Fruit fly (Drosophila melanogaster) whole organism, embryonic: ENCODE measurements around the gene CG8814.

ENCODE experiments used
- BEAF-32 ChIP-seq: fragments of 200-800 bp; sonication (Bioruptor generic); optimal IDR thresholded peaks from 3 replicates; lab custom pipeline; 2017; ENCODE audit warnings: missing biosample characterization, missing genetic modification characterization, mild to moderate bottlenecking, moderate library complexity, missing genetic modification reagents
- CG10267 ChIP-seq: fragments of 200-800 bp; sonication (Bioruptor generic); optimal IDR thresholded peaks from 2 replicates; lab custom pipeline; 2018; ENCODE audit warnings: missing biosample characterization, mild to moderate bottlenecking, missing genetic modification characterization, moderate library complexity
- CG10543 ChIP-seq: fragments of 200-800 bp; sonication (Bioruptor generic); optimal IDR thresholded peaks from 3 replicates; lab custom pipeline; 2017; ENCODE audit warnings: missing biosample characterization, mild to moderate bottlenecking, missing genetic modification characterization, moderate library complexity
- CG13287 ChIP-seq: fragments of 200-800 bp; sonication (Bioruptor generic); IDR thresholded peaks from 2 replicates; pipeline ENCODE4 v1.3.6; 2022; ENCODE audit warnings: missing biosample characterization, missing genetic modification characterization; ENCODE audit not compliant: partially characterized antibody
- CG14667 ChIP-seq: fragments of 200-800 bp; sonication (Bioruptor generic); IDR thresholded peaks from 2 replicates; pipeline ENCODE4 v1.3.6; 2022; ENCODE audit warnings: missing biosample characterization, missing genetic modification characterization
- CG1602 ChIP-seq: fragments of 200-800 bp; sonication (Bioruptor generic); optimal IDR thresholded peaks from 3 replicates; lab custom pipeline; 2016; ENCODE audit warnings: missing biosample characterization, missing genetic modification characterization
- CG16779 ChIP-seq: fragments of 200-800 bp; sonication (Bioruptor generic); IDR thresholded peaks from 2 replicates; pipeline ENCODE4 v1.3.6; 2022; ENCODE audit warnings: missing biosample characterization, missing genetic modification characterization
- CG17829 ChIP-seq: fragments of 200-800 bp; optimal IDR thresholded peaks from 2 replicates; lab custom pipeline; 2019; ENCODE audit warnings: missing biosample characterization, mild to moderate bottlenecking, missing genetic modification characterization, moderate library complexity
- CG2129 ChIP-seq: fragments of 200-800 bp; sonication (Bioruptor generic); IDR thresholded peaks from 2 replicates; pipeline ENCODE4 v1.3.6; 2022; ENCODE audit warnings: missing biosample characterization, missing genetic modification characterization; ENCODE audit not compliant: partially characterized antibody
- CG31388 ChIP-seq: fragments of 200-800 bp; sonication (Bioruptor generic); optimal IDR thresholded peaks from 2 replicates; lab custom pipeline; 2016; ENCODE audit warnings: missing biosample characterization, missing genetic modification characterization
- CG34422 ChIP-seq: fragments of 200-800 bp; sonication (Bioruptor generic); IDR thresholded peaks from 3 replicates; pipeline ENCODE4 v1.3.6; 2022; ENCODE audit warnings: missing biosample characterization, missing genetic modification characterization
- CG4730 ChIP-seq: fragments of 200-800 bp; sonication (Bioruptor generic); IDR thresholded peaks from 2 replicates; pipeline ENCODE4 v1.3.6; 2022; ENCODE audit warnings: missing biosample characterization, missing genetic modification characterization
- CG6765 ChIP-seq: fragments of 200-800 bp; sonication (Bioruptor generic); optimal IDR thresholded peaks from 3 replicates; lab custom pipeline; 2017; ENCODE audit warnings: missing biosample characterization, mild to moderate bottlenecking, missing genetic modification characterization
- CG7987 ChIP-seq: fragments of 200-800 bp; sonication (Bioruptor generic); optimal IDR thresholded peaks from 2 replicates; lab custom pipeline; 2018; ENCODE audit warnings: missing biosample characterization, mild to moderate bottlenecking, missing genetic modification characterization, moderate library complexity
- Gug ChIP-seq: fragments of 200-800 bp; sonication (Bioruptor generic); IDR thresholded peaks from 4 replicates; pipeline ENCODE4 v1.3.6; 2022; ENCODE audit warnings: missing biosample characterization, missing genetic modification characterization
- Hr51 ChIP-seq, 2 experiments: fragments of 200-800 bp; sonication (Bioruptor generic); optimal IDR thresholded peaks; 2 replicates in 1 of 2; 3 replicates in 1 of 2; lab custom pipeline; 2016 to 2018; ENCODE audit warnings: missing biosample characterization in 2 of 2, missing genetic modification characterization in 2 of 2, mild to moderate bottlenecking in 1 of 2, moderate library complexity in 1 of 2
- MESR4 ChIP-seq: fragments of 200-800 bp; sonication (Bioruptor generic); optimal IDR thresholded peaks from 2 replicates; lab custom pipeline; 2018; ENCODE audit warnings: missing biosample characterization, mild to moderate bottlenecking, missing genetic modification characterization, moderate library complexity
- Nf-YC ChIP-seq: fragments of 200-800 bp; optimal IDR thresholded peaks from 3 replicates; lab custom pipeline; 2019; ENCODE audit warnings: missing biosample characterization, mild to moderate bottlenecking, missing genetic modification characterization, moderate library complexity
- NfI ChIP-seq: fragments of 200-800 bp; sonication (Bioruptor generic); optimal IDR thresholded peaks from 3 replicates; lab custom pipeline; 2018; ENCODE audit warnings: missing biosample characterization, mild to moderate bottlenecking, missing genetic modification characterization, moderate library complexity
- Oaz ChIP-seq: fragments of 200-800 bp; sonication (Bioruptor generic); IDR thresholded peaks from 2 replicates; pipeline ENCODE4 v1.3.6; 2022; ENCODE audit warnings: missing biosample characterization, missing genetic modification characterization
- Oli ChIP-seq: fragments of 200-800 bp; sonication (Bioruptor generic); optimal IDR thresholded peaks from 2 replicates; lab custom pipeline; 2018; ENCODE audit warnings: missing biosample characterization, mild to moderate bottlenecking, missing genetic modification characterization, moderate library complexity
- Opbp ChIP-seq: fragments of 200-800 bp; sonication (Bioruptor generic); IDR thresholded peaks from 3 replicates; pipeline ENCODE4 v1.3.6; 2022; ENCODE audit warnings: missing biosample characterization, missing genetic modification characterization; ENCODE audit not compliant: partially characterized antibody
- TFAM ChIP-seq: fragments of 200-800 bp; sonication (Bioruptor generic); optimal IDR thresholded peaks from 2 replicates; lab custom pipeline; 2017; ENCODE audit warnings: missing biosample characterization, missing genetic modification characterization, inconsistent platforms
- Xbp1 ChIP-seq: fragments of 200-800 bp; sonication (Bioruptor generic); optimal IDR thresholded peaks from 3 replicates; lab custom pipeline; 2016; ENCODE audit warnings: missing biosample characterization, mild to moderate bottlenecking, missing genetic modification characterization
- ab ChIP-seq: fragments of 200-800 bp; sonication (Bioruptor generic); optimal IDR thresholded peaks from 2 replicates; lab custom pipeline; 2016; ENCODE audit warnings: missing biosample characterization, missing genetic modification characterization
- bcd ChIP-seq: fragments of 200-800 bp; sonication (Bioruptor generic); optimal IDR thresholded peaks from 2 replicates; lab custom pipeline; 2017; ENCODE audit warnings: missing biosample characterization, mild to moderate bottlenecking, missing genetic modification characterization
- bowl ChIP-seq: fragments of 200-800 bp; sonication (Bioruptor generic); IDR thresholded peaks from 2 replicates; pipeline ENCODE4 v1.3.6; 2022; ENCODE audit warnings: missing biosample characterization, missing genetic modification characterization
- caup ChIP-seq: fragments of 200-800 bp; sonication (Bioruptor generic); optimal IDR thresholded peaks from 3 replicates; lab custom pipeline; 2017; ENCODE audit warnings: missing biosample characterization, mild to moderate bottlenecking, missing genetic modification characterization, moderate library complexity; ENCODE audit not compliant: severe bottlenecking
- dimm ChIP-seq: fragments of 200-800 bp; sonication (Bioruptor generic); IDR thresholded peaks from 2 replicates; pipeline ENCODE4 v1.3.6; 2022; ENCODE audit warnings: missing biosample characterization, missing genetic modification characterization
- dpn ChIP-seq, 2 experiments: fragments of 200-800 bp; sonication (Bioruptor generic); optimal IDR thresholded peaks; 3 replicates each; lab custom pipeline; 2016; ENCODE audit warnings: missing biosample characterization in 2 of 2, missing genetic modification characterization in 2 of 2
- dysf ChIP-seq: fragments of 200-800 bp; sonication (Bioruptor generic); IDR thresholded peaks from 3 replicates; pipeline ENCODE4 v1.3.6; 2022; ENCODE audit warnings: missing biosample characterization, missing genetic modification characterization
- esg ChIP-seq: fragments of 200-800 bp; sonication (Bioruptor generic); conservative IDR thresholded peaks from 2 replicates; pipeline ENCODE4 v1.3.6; 2022; ENCODE audit warnings: missing biosample characterization, missing genetic modification characterization
- exex ChIP-seq: fragments of 200-800 bp; sonication (Bioruptor generic); optimal IDR thresholded peaks from 4 replicates; lab custom pipeline; 2018; ENCODE audit warnings: missing biosample characterization, mild to moderate bottlenecking, missing genetic modification characterization, moderate library complexity
- gsb ChIP-seq: fragments of 200-800 bp; sonication (Bioruptor generic); IDR thresholded peaks from 2 replicates; pipeline ENCODE4 v1.3.6; 2022; ENCODE audit warnings: missing biosample characterization, missing genetic modification characterization
- insv ChIP-seq, 2 experiments: fragments of 200-800 bp; sonication (Bioruptor generic); optimal IDR thresholded peaks; 3 replicates each; lab custom pipeline; 2016 to 2018; ENCODE audit warnings: missing biosample characterization in 2 of 2, missing genetic modification characterization in 2 of 2
- lab ChIP-seq: fragments of 200-800 bp; sonication (Bioruptor generic); optimal IDR thresholded peaks from 3 replicates; lab custom pipeline; 2017; ENCODE audit warnings: missing biosample characterization, missing genetic modification characterization, mild to moderate bottlenecking, moderate library complexity, missing genetic modification reagents
- lilli ChIP-seq: fragments of 200-800 bp; sonication (Bioruptor generic); optimal IDR thresholded peaks from 3 replicates; lab custom pipeline; 2016; ENCODE audit warnings: missing biosample characterization, missing genetic modification characterization
- mirr ChIP-seq: fragments of 200-800 bp; sonication (Bioruptor generic); optimal IDR thresholded peaks from 3 replicates; lab custom pipeline; 2018; ENCODE audit warnings: missing biosample characterization, mild to moderate bottlenecking, missing genetic modification characterization
- nmo ChIP-seq: fragments of 200-800 bp; sonication (Bioruptor generic); optimal IDR thresholded peaks from 2 replicates; lab custom pipeline; 2018; ENCODE audit warnings: missing biosample characterization, mild to moderate bottlenecking, missing genetic modification characterization, moderate library complexity
- org-1 ChIP-seq: fragments of 200-800 bp; sonication (Bioruptor generic); optimal IDR thresholded peaks from 2 replicates; lab custom pipeline; 2017; ENCODE audit warnings: missing biosample characterization, missing genetic modification characterization
- phol ChIP-seq: fragments of 200-800 bp; sonication (Bioruptor generic); optimal IDR thresholded peaks from 3 replicates; lab custom pipeline; 2018; ENCODE audit warnings: missing biosample characterization, mild to moderate bottlenecking, missing genetic modification characterization, moderate library complexity
- sd ChIP-seq: fragments of 200-800 bp; sonication (Bioruptor generic); optimal IDR thresholded peaks from 3 replicates; lab custom pipeline; 2018; ENCODE audit warnings: missing biosample characterization, mild to moderate bottlenecking, missing genetic modification characterization, moderate library complexity
- sim ChIP-seq: fragments of 200-800 bp; sonication (Bioruptor generic); IDR thresholded peaks from 2 replicates; pipeline ENCODE4 v1.3.6; 2022; ENCODE audit warnings: missing biosample characterization, missing genetic modification characterization
- tap ChIP-seq: fragments of 200-800 bp; optimal IDR thresholded peaks from 3 replicates; lab custom pipeline; 2019; ENCODE audit warnings: missing biosample characterization, mild to moderate bottlenecking, missing genetic modification characterization, moderate library complexity
- trem ChIP-seq: fragments of 200-800 bp; optimal IDR thresholded peaks from 3 replicates; lab custom pipeline; 2019; ENCODE audit warnings: missing biosample characterization, mild to moderate bottlenecking, missing genetic modification characterization, moderate library complexity
- twi ChIP-seq: fragments of 200-800 bp; optimal IDR thresholded peaks from 2 replicates; lab custom pipeline; 2019; ENCODE audit warnings: missing biosample characterization, mild to moderate bottlenecking, missing genetic modification characterization, moderate library complexity
- vvl ChIP-seq: fragments of 200-800 bp; sonication (Bioruptor generic); IDR thresholded peaks from 2 replicates; pipeline ENCODE4 v1.3.6; 2022; ENCODE audit warnings: missing biosample characterization, missing genetic modification characterization
- zfh2 ChIP-seq: fragments of 200-800 bp; sonication (Bioruptor generic); optimal IDR thresholded peaks from 2 replicates; lab custom pipeline; 2016; ENCODE audit warnings: missing biosample characterization, missing genetic modification characterization

CG8814 gene

dm6 chr2L:2872309-2872932 lies 2.3 kb upstream of the CG8814 start (continued):
- TF ChIP-seq exex (tag; lab: Kevin White, UChicago) (peak; percentile 2), org-1 (GFP tag; lab: Kevin White, UChicago) (no peak), bcd (GFP tag; lab: Kevin White, UChicago) (peak; percentile 16), trem (tag; lab: Kevin White, UChicago) (no peak), CG1602 (GFP tag; lab: Kevin White, UChicago) (no peak), CG17829 (tag; lab: Kevin White, UChicago) (peak; percentile 38), lab (GFP tag; lab: Kevin White, UChicago) (peak; percentile 59), insv (GFP tag; optimal IDR thresholded peaks at IDR 0.05; lab: Kevin White, UChicago) (no peak), NfI (GFP tag; lab: Kevin White, UChicago) (peak; percentile 32), nmo (GFP tag; lab: Kevin White, UChicago) (no peak), tap (no peak), MESR4 (GFP tag; lab: Kevin White, UChicago) (no peak), TFAM (GFP tag; lab: Kevin White, UChicago) (no peak), CG14667 (GFP tag; lab: Robert Waterston, UW) (peak; percentile 20; the same call in 1 of the 2 replicates), Hr51 (GFP tag; optimal IDR thresholded peaks at IDR 0.05; lab: Kevin White, UChicago) (peak in 1 of 2 experiments; percentile 84), twi (tag; lab: Kevin White, UChicago) (peak; percentile 4), lilli (GFP tag; lab: Kevin White, UChicago) (peak; percentile 56), dysf (GFP tag; lab: Robert Waterston, UW) (peak; percentile 72), caup (GFP tag; lab: Kevin White, UChicago) (peak; percentile 57), CG7987 (peak; percentile 91), CG4730 (GFP tag; lab: Robert Waterston, UW) (peak; percentile 45; the same call in 1 of the 2 replicates), CG31388 (GFP tag; lab: Kevin White, UChicago) (no peak), CG34422 (peak; percentile 38; the same call in 1 of the 3 replicates), esg (GFP tag; lab: Robert Waterston, UW) (0 out of 2 replicates have a peak, but pooled peaks have one; percentile 17), Oaz (0 out of 2 replicates have a peak, but pooled peaks have one; percentile 17), BEAF-32 (no peak), Xbp1 (GFP tag; lab: Kevin White, UChicago) (peak; percentile 18), Opbp (GFP tag; lab: Robert Waterston, UW) (no peak), dpn (GFP tag; optimal IDR thresholded peaks at IDR 0.05; lab: Kevin White, UChicago) (peak in 1 of 2 experiments; percentile 13), Gug (GFP tag; lab: Robert Waterston, UW) (0 out of 4 replicates have a peak, but pooled peaks have one; percentile 5), dimm (GFP tag; lab: Robert Waterston, UW) (no peak), sd (peak; percentile 95), mirr (GFP tag; lab: Kevin White, UChicago) (peak; percentile 53), Oli (peak; percentile 30), gsb (0 out of 2 replicates have a peak, but pooled peaks have one; percentile 13), sim (GFP tag; lab: Robert Waterston, UW) (no peak), bowl (0 out of 2 replicates have a peak, but pooled peaks have one; percentile 27), CG10267 (tag; lab: Kevin White, UChicago) (peak; percentile 5), ab (no peak), CG2129 (GFP tag; lab: Robert Waterston, UW) (no peak), CG10543 (GFP tag; lab: Kevin White, UChicago) (peak; percentile 29), vvl (GFP tag; lab: Robert Waterston, UW) (no peak; the same call in 1 of the 2 replicates), phol (tag; lab: Kevin White, UChicago) (peak; percentile 19), zfh2 (no peak), Nf-YC (peak; percentile 33), CG6765 (GFP tag; lab: Kevin White, UChicago) (no peak), CG16779 (GFP tag; lab: Robert Waterston, UW) (no peak), CG13287 (GFP tag; lab: Robert Waterston, UW) (0 out of 2 replicates have a peak, but pooled peaks have one; percentile 12)
